Fruit fly (Drosophila melanogaster) whole organism, pupa: ENCODE measurements around the gene CG10301.

Source experiments
- CG10348 ChIP-seq: fragments of 200-800 bp; sonication (Bioruptor generic); IDR thresholded peaks from 2 replicates; pipeline ENCODE4 v1.3.6; 2022; ENCODE audit warnings: missing biosample characterization, missing genetic modification characterization
- CG12605 ChIP-seq: fragments of 200-800 bp; sonication (Bioruptor generic); IDR thresholded peaks from 2 replicates; pipeline ENCODE4 v1.3.6; 2022; ENCODE audit warnings: missing biosample characterization, missing genetic modification characterization
- CG13204 ChIP-seq: fragments of 200-800 bp; sonication (Bioruptor generic); optimal IDR thresholded peaks from 2 replicates; lab custom pipeline; 2018; ENCODE audit warnings: missing biosample characterization, mild to moderate bottlenecking, missing genetic modification characterization, moderate library complexity
- CG14655 ChIP-seq: fragments of 200-800 bp; sonication (Bioruptor generic); optimal IDR thresholded peaks from 3 replicates; lab custom pipeline; 2017; ENCODE audit warnings: mild to moderate bottlenecking, missing biosample characterization, missing genetic modification reagents, missing genetic modification characterization
- CG15710 ChIP-seq: fragments of 200-800 bp; sonication (Bioruptor generic); optimal IDR thresholded peaks from 2 replicates; lab custom pipeline; 2018; ENCODE audit warnings: missing biosample characterization, mild to moderate bottlenecking, missing genetic modification characterization, moderate library complexity
- CG17806 ChIP-seq: fragments of 200-800 bp; sonication (Bioruptor generic); optimal IDR thresholded peaks from 2 replicates; lab custom pipeline; 2018; ENCODE audit warnings: missing biosample characterization, mild to moderate bottlenecking, missing genetic modification characterization, moderate library complexity
- CG32121 ChIP-seq: fragments of 200-800 bp; sonication (Bioruptor generic); IDR thresholded peaks from 2 replicates; pipeline ENCODE4 v1.3.6; 2022; ENCODE audit warnings: missing biosample characterization, missing genetic modification characterization
- CG34367 ChIP-seq: fragments of 200-800 bp; sonication (Bioruptor generic); optimal IDR thresholded peaks from 2 replicates; lab custom pipeline; 2018; ENCODE audit warnings: missing biosample characterization, mild to moderate bottlenecking, missing genetic modification characterization
- CG4496 ChIP-seq: fragments of 200-800 bp; sonication (Bioruptor generic); IDR thresholded peaks from 3 replicates; pipeline ENCODE4 v1.3.6; 2022; ENCODE audit warnings: missing biosample characterization, missing genetic modification characterization
- CG8159 ChIP-seq: fragments of 200-800 bp; sonication (Bioruptor generic); optimal IDR thresholded peaks from 3 replicates; lab custom pipeline; 2018; ENCODE audit warnings: missing biosample characterization, mild to moderate bottlenecking, missing genetic modification characterization, moderate library complexity
- CG8301 ChIP-seq: fragments of 200-800 bp; sonication (Bioruptor generic); optimal IDR thresholded peaks from 2 replicates; lab custom pipeline; 2018; ENCODE audit warnings: missing biosample characterization, mild to moderate bottlenecking, missing genetic modification characterization
- CG9948 ChIP-seq: fragments of 200-800 bp; sonication (Bioruptor generic); optimal IDR thresholded peaks from 2 replicates; lab custom pipeline; 2018; ENCODE audit warnings: missing biosample characterization, mild to moderate bottlenecking, missing genetic modification characterization, moderate library complexity
- D1 ChIP-seq: fragments of 200-800 bp; sonication (Bioruptor generic); optimal IDR thresholded peaks from 2 replicates; lab custom pipeline; 2018; ENCODE audit warnings: missing biosample characterization, mild to moderate bottlenecking, missing genetic modification characterization, moderate library complexity
- EcR ChIP-seq: fragments of 200-800 bp; sonication (Bioruptor generic); optimal IDR thresholded peaks from 3 replicates; lab custom pipeline; 2019; ENCODE audit warnings: missing biosample characterization, missing genetic modification characterization, mild to moderate bottlenecking, moderate library complexity, missing genetic modification reagents
- Ets98B ChIP-seq: fragments of 200-800 bp; sonication (Bioruptor generic); IDR thresholded peaks from 2 replicates; pipeline ENCODE4 v1.3.6; 2022; ENCODE audit warnings: missing biosample characterization, missing genetic modification characterization
- Pif1A ChIP-seq: fragments of 200-800 bp; sonication (Bioruptor generic); optimal IDR thresholded peaks from 3 replicates; lab custom pipeline; 2016; ENCODE audit warnings: missing biosample characterization, missing genetic modification characterization
- Pif1B ChIP-seq: fragments of 200-800 bp; sonication (Bioruptor generic); optimal IDR thresholded peaks from 3 replicates; lab custom pipeline; 2016; ENCODE audit warnings: missing biosample characterization, missing genetic modification characterization
- Snoo ChIP-seq: fragments of 200-800 bp; sonication (Bioruptor generic); optimal IDR thresholded peaks from 3 replicates; lab custom pipeline; 2017; ENCODE audit warnings: missing biosample characterization, mild to moderate bottlenecking, missing genetic modification characterization, inconsistent platforms
- fd96Ca ChIP-seq: fragments of 200-800 bp; sonication (Bioruptor generic); IDR thresholded peaks from 3 replicates; pipeline ENCODE4 v1.3.6; 2022; ENCODE audit warnings: missing biosample characterization, missing genetic modification characterization
- gl ChIP-seq: fragments of 200-800 bp; sonication (Bioruptor generic); optimal IDR thresholded peaks from 2 replicates; lab custom pipeline; 2018; ENCODE audit warnings: missing biosample characterization, mild to moderate bottlenecking, missing genetic modification characterization
- rn ChIP-seq: fragments of 200-800 bp; sonication (Bioruptor generic); IDR thresholded peaks from 2 replicates; pipeline ENCODE4 v1.3.6; 2022; ENCODE audit warnings: missing biosample characterization, missing genetic modification characterization

The CG10301 gene

DNA sequence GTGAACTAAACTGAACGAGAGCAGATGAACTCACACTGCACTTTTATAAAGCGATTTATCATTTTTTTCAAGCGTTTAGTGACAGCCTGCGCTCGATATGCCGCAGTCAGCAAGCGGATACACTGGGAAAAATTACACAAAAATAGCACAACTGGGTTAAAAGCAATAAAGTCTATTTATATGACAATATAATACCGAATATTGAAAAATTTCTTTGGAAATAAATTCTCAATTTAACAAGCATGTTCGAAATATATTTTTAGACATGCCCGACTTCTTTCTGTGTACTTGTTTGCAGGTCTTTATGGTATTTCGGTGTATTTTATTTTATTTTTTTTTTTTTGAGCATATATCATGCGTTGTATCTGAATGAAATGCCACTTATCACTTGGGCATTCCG, 3.9 kb downstream of the CG10301 start:
- TF ChIP-seq gl (tag; lab: Kevin White, UChicago) (no peak), CG13204 (GFP tag; lab: Kevin White, UChicago) (no peak), CG8159 (tag; lab: Kevin White, UChicago) (peak; percentile 74), CG14655 (GFP tag; lab: Kevin White, UChicago) (peak; percentile 51), CG34367 (peak; percentile 70), Ets98B (GFP tag; lab: Robert Waterston, UW) (peak; percentile 36; the same call in 1 of the 2 replicates), fd96Ca (GFP tag; lab: Robert Waterston, UW) (no peak), CG15710 (tag; lab: Kevin White, UChicago) (peak; percentile 73), EcR (GFP tag; lab: Kevin White, UChicago) (no peak), Pif1B (GFP tag; lab: Kevin White, UChicago) (peak; percentile 75), CG17806 (tag; lab: Kevin White, UChicago) (peak; percentile 61), CG9948 (tag; lab: Kevin White, UChicago) (peak; percentile 53), CG4496 (GFP tag; lab: Robert Waterston, UW) (peak; percentile 85), Pif1A (GFP tag; lab: Kevin White, UChicago) (peak; percentile 76), D1 (tag; lab: Kevin White, UChicago) (no peak), Snoo (tag; lab: Kevin White, UChicago) (peak; percentile 78), CG8301 (peak; percentile 54), rn (GFP tag; lab: Robert Waterston, UW) (0 out of 2 replicates have a peak, but pooled peaks have one; percentile 45), CG10348 (no peak), CG32121 (no peak), CG12605 (GFP tag; lab: Robert Waterston, UW) (peak; percentile 64)
- TF ChIP-seq, all 21 proteins: peak for 14

DNA sequence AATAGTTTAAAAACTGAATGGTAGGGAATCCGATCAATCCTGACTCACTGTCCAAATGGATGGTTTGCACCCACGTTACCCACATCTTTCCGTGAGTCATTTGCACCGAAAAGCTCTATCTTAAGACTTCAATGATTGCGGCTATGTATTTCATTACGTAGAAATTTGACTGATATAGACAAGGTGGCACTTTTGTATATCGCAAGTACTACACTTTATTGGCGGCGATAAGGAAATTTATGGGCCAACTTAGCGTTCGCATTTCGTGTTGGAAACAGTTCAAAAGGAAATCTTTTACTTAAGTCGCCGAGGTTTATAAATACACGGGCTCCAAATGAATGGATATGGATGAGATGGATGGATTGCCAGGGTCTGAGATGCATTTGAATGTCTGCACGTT, 4.9 kb downstream of the CG10301 start:
- TF ChIP-seq gl (tag; lab: Kevin White, UChicago): no peak
- no peak for TF ChIP-seq CG8159 (tag; lab: Kevin White, UChicago)
- no peak for TF ChIP-seq Snoo (tag; lab: Kevin White, UChicago)
- TF ChIP-seq CG12605 (GFP tag; lab: Robert Waterston, UW): no peak
- TF ChIP-seq D1 (tag; lab: Kevin White, UChicago): no peak
- TF ChIP-seq CG13204 (GFP tag; lab: Kevin White, UChicago): no peak
- no peak for TF ChIP-seq CG32121
- no peak for TF ChIP-seq CG10348
- TF ChIP-seq CG14655 (GFP tag; lab: Kevin White, UChicago): no peak
- TF ChIP-seq CG17806 (tag; lab: Kevin White, UChicago): no peak
- no peak for TF ChIP-seq Ets98B (GFP tag; lab: Robert Waterston, UW)

DNA sequence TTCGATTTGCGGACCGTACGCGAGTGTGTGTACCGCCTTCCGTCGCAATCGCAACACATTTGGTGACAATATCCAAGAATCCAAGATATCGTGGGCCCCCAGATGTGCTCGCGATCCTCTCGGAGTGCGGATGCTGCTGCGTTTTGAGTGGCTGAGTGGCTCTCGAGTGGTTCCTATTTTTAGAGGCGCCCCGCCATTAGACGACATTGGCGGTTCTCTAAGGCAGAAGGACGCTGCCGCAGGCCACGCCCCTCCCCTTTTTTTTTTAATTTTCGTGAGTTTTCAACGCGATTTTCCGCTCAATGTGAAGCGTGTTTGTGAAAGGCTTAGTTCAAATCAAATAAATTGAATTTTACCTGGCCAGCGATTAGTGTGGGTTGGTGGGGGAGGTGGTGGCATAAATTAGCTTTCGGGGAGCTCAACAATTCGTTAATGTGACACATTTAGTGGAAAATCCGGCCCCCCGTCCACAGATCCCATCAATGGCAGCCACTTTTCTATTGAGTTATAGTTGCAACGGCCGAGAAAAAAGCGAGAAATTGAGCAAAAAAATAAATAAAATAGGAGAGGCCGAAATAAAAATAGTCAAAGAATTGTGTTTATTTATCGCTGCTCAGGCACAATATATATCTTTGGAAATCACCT, 8.5 kb downstream of the CG10301 start, which contains the start of gene nau:
Gene nau (minus strand): TSS at position 61 of the 645 bp plus-strand sequence.
- TF ChIP-seq Pif1A (GFP tag; lab: Kevin White, UChicago) (no peak), CG10348 (no peak), CG34367 (no peak), CG8301 (no peak), Ets98B (GFP tag; lab: Robert Waterston, UW) (no peak), CG12605 (GFP tag; lab: Robert Waterston, UW) (no peak)

DNA sequence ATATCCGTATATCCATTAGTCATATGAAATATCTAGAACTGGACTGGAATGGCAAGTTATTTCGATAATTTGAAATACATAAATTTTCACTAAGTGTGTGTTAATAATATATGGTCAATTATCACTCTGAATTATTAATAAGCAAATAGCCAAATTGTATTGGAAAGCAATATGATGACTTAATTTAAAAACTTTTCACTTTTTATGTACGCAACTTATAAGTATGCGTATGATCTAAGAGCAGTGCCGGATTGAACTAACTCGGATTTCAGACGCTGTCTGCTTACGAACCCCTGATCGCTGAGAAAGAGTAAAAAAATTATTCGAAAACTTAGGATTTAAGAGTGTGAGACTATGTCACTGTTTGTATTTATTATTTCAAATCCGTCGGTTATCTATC, 11.6 kb downstream of the CG10301 start, which contains the start of gene CG10232:
Gene CG10232 (minus strand): TSS at position 101 of the 400 bp plus-strand sequence.
- TF ChIP-seq CG10348 (no peak), Pif1B (GFP tag; lab: Kevin White, UChicago) (no peak), CG14655 (GFP tag; lab: Kevin White, UChicago) (no peak), D1 (tag; lab: Kevin White, UChicago) (no peak), CG8301 (no peak), CG4496 (GFP tag; lab: Robert Waterston, UW) (no peak), CG9948 (tag; lab: Kevin White, UChicago) (no peak), rn (GFP tag; lab: Robert Waterston, UW) (no peak), CG13204 (GFP tag; lab: Kevin White, UChicago) (no peak), CG17806 (tag; lab: Kevin White, UChicago) (no peak), EcR (GFP tag; lab: Kevin White, UChicago) (no peak), CG32121 (no peak), gl (tag; lab: Kevin White, UChicago) (no peak), CG34367 (no peak), Ets98B (GFP tag; lab: Robert Waterston, UW) (no peak), CG12605 (GFP tag; lab: Robert Waterston, UW) (no peak), fd96Ca (GFP tag; lab: Robert Waterston, UW) (no peak)

DNA sequence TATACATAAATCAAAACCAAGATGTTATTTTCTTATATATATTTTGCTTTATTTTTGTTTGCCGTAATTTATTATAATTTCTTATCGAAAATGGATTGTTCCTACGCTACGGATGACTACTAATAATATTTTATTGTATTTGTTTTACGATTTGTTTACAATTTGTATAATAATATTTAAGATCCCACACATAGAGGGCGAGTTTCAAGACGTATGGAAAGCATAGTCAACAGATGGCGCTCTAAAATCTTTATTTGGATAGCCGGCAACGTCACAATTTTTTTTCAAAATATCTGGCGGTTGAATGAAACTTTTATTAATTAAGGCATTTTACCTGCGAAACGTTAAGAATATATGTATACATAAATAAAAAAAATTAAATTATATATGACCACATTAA, 12.0 kb downstream of the CG10301 start:
- peak; percentile 84 for TF ChIP-seq D1 (tag; lab: Kevin White, UChicago)
- no peak for TF ChIP-seq Ets98B (GFP tag; lab: Robert Waterston, UW)

DNA sequence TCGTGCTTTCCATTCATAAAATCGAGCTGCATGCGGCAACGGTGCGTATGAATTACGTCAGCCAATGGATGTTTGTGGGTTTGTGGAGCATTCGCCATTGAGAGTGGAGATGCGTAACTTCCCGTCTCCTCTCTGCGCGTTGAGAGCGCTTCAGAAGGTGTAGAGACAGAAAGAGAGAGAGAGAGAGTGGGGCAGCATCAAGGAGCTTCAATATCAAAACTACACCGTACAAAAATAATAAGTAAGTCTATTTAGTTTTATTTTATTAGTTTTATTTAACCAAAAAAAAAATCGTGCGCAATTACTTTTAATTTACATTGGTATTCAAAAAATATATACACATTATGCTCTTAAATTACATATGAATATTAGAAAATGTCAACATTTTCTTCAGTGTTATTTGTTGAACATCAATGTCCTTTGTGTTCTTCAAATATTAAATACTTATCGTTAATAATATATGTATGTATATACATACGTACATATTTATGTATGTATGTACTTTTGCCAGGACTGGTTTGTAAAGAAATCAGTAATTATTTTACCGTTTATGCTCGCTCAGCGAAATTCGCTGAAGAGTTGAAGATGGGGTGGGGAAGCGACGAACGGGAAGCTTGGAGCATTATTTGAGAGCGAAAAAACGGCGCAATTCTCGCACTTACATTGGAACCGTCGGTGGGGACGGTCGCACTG, 12.9 kb downstream of the CG10301 start, which contains the start of gene CG10365:
Gene CG10365 (plus strand): TSS at position 652 of the 693 bp plus-strand sequence.
- TF ChIP-seq gl (tag; lab: Kevin White, UChicago) (peak; percentile 45), CG8301 (peak; percentile 94), CG17806 (tag; lab: Kevin White, UChicago) (peak; percentile 94), CG34367 (peak; percentile 86), Pif1A (GFP tag; lab: Kevin White, UChicago) (peak; percentile 70), CG8159 (tag; lab: Kevin White, UChicago) (peak; percentile 97), Snoo (tag; lab: Kevin White, UChicago) (peak; percentile 87), Pif1B (GFP tag; lab: Kevin White, UChicago) (peak; percentile 56), CG10348 (no peak; the same call in 1 of the 2 replicates), rn (GFP tag; lab: Robert Waterston, UW) (peak; percentile 86), CG14655 (GFP tag; lab: Kevin White, UChicago) (peak; percentile 89), CG12605 (GFP tag; lab: Robert Waterston, UW) (peak; percentile 93), CG15710 (tag; lab: Kevin White, UChicago) (peak; percentile 93), CG9948 (tag; lab: Kevin White, UChicago) (peak; percentile 96), CG13204 (GFP tag; lab: Kevin White, UChicago) (peak; percentile 55), Ets98B (GFP tag; lab: Robert Waterston, UW) (peak; percentile 78), fd96Ca (GFP tag; lab: Robert Waterston, UW) (no peak), EcR (GFP tag; lab: Kevin White, UChicago) (peak; percentile 41), CG4496 (GFP tag; lab: Robert Waterston, UW) (peak; percentile 90), CG32121 (peak; percentile 88), D1 (tag; lab: Kevin White, UChicago) (peak; percentile 96)
